Worm (Caenorhabditis elegans): ENCODE measurements around the gene F02C12.1.

F02C12.1 gene

DNA sequence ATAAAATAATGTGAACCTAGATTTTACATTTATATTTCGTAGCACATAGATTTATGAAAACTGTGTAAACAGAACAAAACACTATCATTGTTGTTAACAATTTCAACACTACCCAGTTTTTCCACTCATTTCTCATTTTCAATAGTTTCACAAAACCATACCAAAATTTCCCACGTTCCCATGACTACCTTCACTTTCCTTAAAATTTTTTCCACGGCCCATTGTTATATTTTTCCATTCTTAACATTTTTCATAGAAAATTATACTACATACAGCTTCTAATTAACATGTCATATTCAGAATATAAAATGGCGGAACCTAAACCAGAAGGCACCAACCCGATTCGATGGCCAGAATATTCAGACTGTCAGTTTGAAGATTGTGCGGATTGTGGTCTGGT is at the start of gene F02C12.1:
F02C12.1 (plus strand) TSS at position 301 of the 400 bp plus-strand sequence.
- TF ChIP-seq snpc-4 (tag; optimal IDR thresholded peaks at IDR 0.05): no peak
- no peak for TF ChIP-seq lin-39 (tag; optimal IDR thresholded peaks at IDR 0.05)
- no peak for TF ChIP-seq nhr-23 (tag; optimal IDR thresholded peaks at IDR 0.05)
- TF ChIP-seq mdl-1 (tag; optimal IDR thresholded peaks at IDR 0.05): no peak
- no peak for TF ChIP-seq nhr-11 (tag; optimal IDR thresholded peaks at IDR 0.05)
- TF ChIP-seq unc-39 (tag; optimal IDR thresholded peaks at IDR 0.05): no peak
- TF ChIP-seq nhr-237 (tag; optimal IDR thresholded peaks at IDR 0.05): no peak
- TF ChIP-seq ceh-82 (tag; optimal IDR thresholded peaks at IDR 0.05): no peak
- TF ChIP-seq gmeb-1 (tag; optimal IDR thresholded peaks at IDR 0.05): no peak
- no peak for TF ChIP-seq lin-13 (GFP tag; optimal IDR thresholded peaks at IDR 0.05)
- TF ChIP-seq skn-1 (tag; optimal IDR thresholded peaks at IDR 0.05): no peak
- no peak for TF ChIP-seq mbf-1 (tag; optimal IDR thresholded peaks at IDR 0.05)
- TF ChIP-seq unc-62 (GFP tag; optimal IDR thresholded peaks at IDR 0.05): no peak
- no peak for TF ChIP-seq nhr-25 (tag; optimal IDR thresholded peaks at IDR 0.05)
- no peak for TF ChIP-seq ceh-16 (tag; optimal IDR thresholded peaks at IDR 0.05)
- TF ChIP-seq dmd-4 (tag; optimal IDR thresholded peaks at IDR 0.05): no peak
- TF ChIP-seq nhr-21 (tag; optimal IDR thresholded peaks at IDR 0.05): no peak
- TF ChIP-seq C34F6.9 (tag; optimal IDR thresholded peaks at IDR 0.05): no peak
- no peak for TF ChIP-seq zag-1 (tag; optimal IDR thresholded peaks at IDR 0.05)

DNA sequence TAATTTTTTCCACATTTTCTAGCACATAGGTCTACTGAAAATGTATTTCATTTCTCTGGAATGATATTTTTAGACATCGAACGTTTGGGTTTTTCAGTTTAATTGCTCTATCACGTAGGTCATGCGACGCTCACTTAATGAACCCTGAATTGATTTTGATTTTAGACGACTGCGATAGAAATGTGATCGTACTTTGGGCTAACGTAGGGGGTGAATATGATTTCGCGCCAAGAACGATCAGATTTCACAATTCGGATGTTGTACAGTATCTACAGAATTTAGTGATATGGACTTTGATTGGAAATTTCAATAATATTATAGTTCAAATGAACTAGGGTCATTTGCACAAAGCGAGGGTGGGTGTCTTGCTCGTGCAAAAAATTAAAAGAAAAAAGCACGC is 49.7 kb upstream of the F02C12.1 start:
- TF ChIP-seq sma-9 (GFP tag; optimal IDR thresholded peaks at IDR 0.05) (peak; percentile 73), sma-9 (tag; optimal IDR thresholded peaks at IDR 0.05) (no peak), nhr-21 (tag; optimal IDR thresholded peaks at IDR 0.05) (peak; percentile 38), sma-3 (GFP tag; optimal IDR thresholded peaks at IDR 0.05) (no peak), crh-2 (tag; optimal IDR thresholded peaks at IDR 0.05) (peak; percentile 40)

ce11 chrX:13353530-13353929 is 48.4 kb upstream of the F02C12.1 start:
- peak; percentile 79 for TF ChIP-seq fos-1 (tag; optimal IDR thresholded peaks at IDR 0.05)
- peak; percentile 95 for TF ChIP-seq nhr-21 (tag; optimal IDR thresholded peaks at IDR 0.05)
- no peak for TF ChIP-seq zag-1 (tag; optimal IDR thresholded peaks at IDR 0.05)
- TF ChIP-seq mdl-1 (tag; optimal IDR thresholded peaks at IDR 0.05): peak in 1 of 2 experiments; percentile 68
- no peak for TF ChIP-seq ama-1 (optimal IDR thresholded peaks at IDR 0.05)
- TF ChIP-seq F13H6.1 (tag; optimal IDR thresholded peaks at IDR 0.05): peak; percentile 80
- peak; percentile 36 for TF ChIP-seq lin-13 (GFP tag; optimal IDR thresholded peaks at IDR 0.05)
- TF ChIP-seq peb-1 (tag; optimal IDR thresholded peaks at IDR 0.05): no peak
- TF ChIP-seq lsy-2 (tag; optimal IDR thresholded peaks at IDR 0.05): peak in 1 of 2 experiments; percentile 67
- TF ChIP-seq Y55F3AM.14 (GFP tag; optimal IDR thresholded peaks at IDR 0.05): peak; percentile 19
- peak; percentile 54 for TF ChIP-seq ztf-4 (tag; optimal IDR thresholded peaks at IDR 0.05)
- TF ChIP-seq C34F6.9 (tag; optimal IDR thresholded peaks at IDR 0.05): peak; percentile 41
- peak; percentile 98 for TF ChIP-seq sma-9 (GFP tag; optimal IDR thresholded peaks at IDR 0.05)
- TF ChIP-seq sma-9 (tag; optimal IDR thresholded peaks at IDR 0.05): no peak
- peak; percentile 86 for TF ChIP-seq egl-27 (tag; optimal IDR thresholded peaks at IDR 0.05)
- TF ChIP-seq nhr-6 (tag; optimal IDR thresholded peaks at IDR 0.05): peak; percentile 77
- TF ChIP-seq blmp-1 (tag; optimal IDR thresholded peaks at IDR 0.05; ENCODE audit: insufficient read depth): peak; percentile 91
- peak; percentile 91 for TF ChIP-seq nhr-129 (tag; optimal IDR thresholded peaks at IDR 0.05)
- peak; percentile 88 for TF ChIP-seq sma-3 (GFP tag; optimal IDR thresholded peaks at IDR 0.05)
- no peak for TF ChIP-seq aly-2 (tag; optimal IDR thresholded peaks at IDR 0.05)
- peak; percentile 51 for TF ChIP-seq sem-4 (tag; optimal IDR thresholded peaks at IDR 0.05)
- TF ChIP-seq nhr-25 (tag; optimal IDR thresholded peaks at IDR 0.05): peak; percentile 94
- no peak for TF ChIP-seq mbf-1 (tag; optimal IDR thresholded peaks at IDR 0.05)
- TF ChIP-seq crh-2 (tag; optimal IDR thresholded peaks at IDR 0.05): peak; percentile 86
- TF ChIP-seq gmeb-1 (tag; optimal IDR thresholded peaks at IDR 0.05): peak; percentile 38

DNA sequence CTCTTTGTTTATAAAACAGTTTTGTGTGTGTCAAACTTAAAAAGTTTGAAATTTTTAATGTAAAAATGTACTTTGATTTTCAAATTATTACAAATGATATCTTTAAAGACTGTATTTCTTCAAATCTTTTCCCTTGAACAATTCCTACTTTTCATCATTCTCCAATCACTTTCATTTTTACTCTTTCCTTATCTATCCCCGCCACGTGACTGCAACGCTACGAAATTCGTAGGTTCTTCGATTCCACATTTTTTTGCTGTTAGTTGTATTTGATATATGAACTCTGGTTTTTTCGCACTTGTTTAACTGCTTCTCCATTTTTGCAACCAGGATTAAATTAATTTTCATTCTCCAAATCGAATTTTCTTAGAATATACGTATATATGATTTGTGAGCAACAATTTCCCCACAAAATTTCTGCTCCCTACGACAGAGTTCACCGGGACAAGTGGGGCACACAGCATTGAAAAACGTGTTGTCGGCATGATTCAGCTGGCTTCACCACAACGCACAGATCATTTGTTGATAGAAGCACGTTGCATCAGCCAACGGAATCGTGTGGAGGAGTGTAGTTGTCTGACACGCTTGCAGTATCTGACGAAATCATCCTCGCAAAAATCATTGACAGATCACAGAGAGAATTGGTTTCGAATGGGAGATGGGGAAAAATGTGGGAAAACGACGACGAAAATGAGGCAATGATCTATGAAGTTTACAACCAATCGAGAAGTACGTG is 47.0 kb upstream of the F02C12.1 start:
- TF ChIP-seq ztf-1 (GFP tag; conservative IDR thresholded peaks at IDR 0.05) (no peak), egl-27 (tag; optimal IDR thresholded peaks at IDR 0.05) (peak; percentile 24), nhr-21 (tag; optimal IDR thresholded peaks at IDR 0.05) (peak; percentile 84), crh-2 (tag; optimal IDR thresholded peaks at IDR 0.05) (peak; percentile 4), F13H6.1 (tag; optimal IDR thresholded peaks at IDR 0.05) (peak; percentile 78), blmp-1 (tag; optimal IDR thresholded peaks at IDR 0.05; ENCODE audit: insufficient read depth) (peak; percentile 97), sem-4 (tag; optimal IDR thresholded peaks at IDR 0.05) (peak; percentile 5), sma-3 (GFP tag; optimal IDR thresholded peaks at IDR 0.05) (peak; percentile 16), nhr-129 (tag; optimal IDR thresholded peaks at IDR 0.05) (peak; percentile 95), fos-1 (tag; optimal IDR thresholded peaks at IDR 0.05) (peak; percentile 59), nhr-23 (tag; optimal IDR thresholded peaks at IDR 0.05) (no peak), nhr-25 (tag; optimal IDR thresholded peaks at IDR 0.05) (peak; percentile 73), sma-9 (GFP tag; optimal IDR thresholded peaks at IDR 0.05) (peak; percentile 91), sma-9 (tag; optimal IDR thresholded peaks at IDR 0.05) (no peak), lsy-2 (tag; optimal IDR thresholded peaks at IDR 0.05) (peak in 1 of 2 experiments; percentile 34), mdl-1 (tag; optimal IDR thresholded peaks at IDR 0.05) (peak in 1 of 2 experiments; percentile 11), lin-39 (tag; optimal IDR thresholded peaks at IDR 0.05) (no peak), nhr-10 (tag; optimal IDR thresholded peaks at IDR 0.05) (no peak), Y55F3AM.14 (GFP tag; optimal IDR thresholded peaks at IDR 0.05) (peak; percentile 45), nhr-77 (tag; optimal IDR thresholded peaks at IDR 0.05) (no peak), nhr-6 (tag; optimal IDR thresholded peaks at IDR 0.05) (peak; percentile 38)
